Fruit fly (Drosophila melanogaster): ENCODE results near the gene CG5321.

CG5321 gene

DNA sequence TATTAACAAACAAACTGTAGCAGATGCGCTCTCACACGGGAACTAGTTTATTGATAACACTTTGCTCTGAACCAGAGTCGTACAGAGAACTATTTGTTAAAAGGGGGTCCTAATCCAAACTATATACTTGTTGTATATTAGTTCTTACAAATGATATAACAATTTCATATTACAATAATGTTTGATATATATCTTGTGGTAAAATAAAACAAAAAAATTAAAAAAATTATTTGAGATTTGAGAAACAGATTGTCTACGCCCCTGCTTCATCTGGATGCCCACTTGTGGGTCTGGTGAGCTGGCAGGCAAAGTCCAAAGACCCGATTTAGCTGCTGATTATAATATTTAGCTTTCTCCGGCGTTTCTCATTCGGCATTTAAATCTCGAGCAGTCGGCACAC, at the start of gene CG5321 (continued):
- TF ChIP-seq Ptx1 (GFP tag; IDR thresholded peaks at IDR 0.05) (peak; percentile 42; the same call in 1 of the 2 replicates), stwl (tag; optimal IDR thresholded peaks at IDR 0.05) (no peak), TFAM (GFP tag; optimal IDR thresholded peaks at IDR 0.05) (no peak), CG10431 (GFP tag; optimal IDR thresholded peaks at IDR 0.05) (no peak), CG14050 (GFP tag; IDR thresholded peaks at IDR 0.05) (no peak), CG4820 (GFP tag; optimal IDR thresholded peaks at IDR 0.05) (peak; percentile 9), Hsf (GFP tag; optimal IDR thresholded peaks at IDR 0.05) (no peak), CG13624 (GFP tag; optimal IDR thresholded peaks at IDR 0.05) (no peak), HLH4C (GFP tag; IDR thresholded peaks at IDR 0.05; ENCODE audit: partially characterized antibody) (no peak), CG7839 (tag; optimal IDR thresholded peaks at IDR 0.05) (peak; percentile 69), CG33557 (GFP tag; optimal IDR thresholded peaks at IDR 0.05) (no peak), CoRest (tag; optimal IDR thresholded peaks at IDR 0.05) (peak; percentile 56), HmgZ (tag; optimal IDR thresholded peaks at IDR 0.05) (no peak), Ets65A (GFP tag) (peak; percentile 37), Side (GFP tag; optimal IDR thresholded peaks at IDR 0.05) (no peak), sug (tag; optimal IDR thresholded peaks at IDR 0.05) (peak; percentile 17), gem (tag; optimal IDR thresholded peaks at IDR 0.05) (peak; percentile 79), CG7357 (GFP tag; IDR thresholded peaks at IDR 0.05) (no peak), CG2116 (GFP tag; optimal IDR thresholded peaks at IDR 0.05) (no peak), CG17829 (tag; optimal IDR thresholded peaks at IDR 0.05) (peak; percentile 56), CG6813 (GFP tag; optimal IDR thresholded peaks at IDR 0.05) (no peak), bcd (GFP tag; optimal IDR thresholded peaks at IDR 0.05) (peak; percentile 44), gsb-n (tag; optimal IDR thresholded peaks at IDR 0.05) (peak; percentile 38), Xbp1 (GFP tag; optimal IDR thresholded peaks at IDR 0.05) (peak; percentile 40), vvl (GFP tag; IDR thresholded peaks at IDR 0.05) (peak; percentile 64; the same call in 1 of the 2 replicates), eve (GFP tag; optimal IDR thresholded peaks at IDR 0.05) (peak in 1 of 2 experiments; percentile 28), pb (GFP tag; optimal IDR thresholded peaks at IDR 0.05) (no peak), row (GFP tag; IDR thresholded peaks at IDR 0.05) (peak; percentile 70), CG4730 (GFP tag; IDR thresholded peaks at IDR 0.05) (no peak), ind (GFP tag; optimal IDR thresholded peaks at IDR 0.05) (peak; percentile 42), CG16815 (GFP tag; optimal IDR thresholded peaks at IDR 0.05) (peak; percentile 12), CG30403 (GFP tag; optimal IDR thresholded peaks at IDR 0.05) (peak; percentile 47), salm (tag; optimal IDR thresholded peaks at IDR 0.05) (peak; percentile 7), oc (tag; optimal IDR thresholded peaks at IDR 0.05) (peak; percentile 33), tin (GFP tag; optimal IDR thresholded peaks at IDR 0.05) (peak; percentile 5), nerfin-1 (tag; optimal IDR thresholded peaks at IDR 0.05) (peak; percentile 34), Asciz (GFP tag; optimal IDR thresholded peaks at IDR 0.05) (peak; percentile 42), CG7556 (GFP tag; optimal IDR thresholded peaks at IDR 0.05) (peak; percentile 45), CG4360 (GFP tag; IDR thresholded peaks at IDR 0.05) (no peak), CkIIα-i1 (GFP tag; IDR thresholded peaks at IDR 0.05) (no peak), ttk (GFP tag; IDR thresholded peaks at IDR 0.05) (0 out of 2 replicates have a peak, but pooled peaks have one; percentile 19), CG14710 (tag; optimal IDR thresholded peaks at IDR 0.05) (peak; percentile 51), Pdp1 (GFP tag; optimal IDR thresholded peaks at IDR 0.05) (no peak), CG11093 (GFP tag; IDR thresholded peaks at IDR 0.05) (0 out of 3 replicates have a peak, but pooled peaks have one; percentile 41), unpg (GFP tag; optimal IDR thresholded peaks at IDR 0.05) (peak; percentile 74), sisA (GFP tag; IDR thresholded peaks at IDR 0.05) (peak; percentile 34), otp (GFP tag; IDR thresholded peaks at IDR 0.05) (peak; percentile 21; the same call in 1 of the 3 replicates), Gug (GFP tag; IDR thresholded peaks at IDR 0.05) (no peak), Mrtf (GFP tag; IDR thresholded peaks at IDR 0.05) (no peak), Abd-B (GFP tag; optimal IDR thresholded peaks at IDR 0.05) (no peak), Six4 (GFP tag; optimal IDR thresholded peaks at IDR 0.05) (no peak)

Data from whole organism, embryonic.